Worm (Caenorhabditis elegans) whole organism, late embryonic: Measurements from ENCODE around the gene cdr-4.

Source experiments
- F13H6.1 ChIP-seq: sonication (generic microtip); optimal IDR thresholded peaks from 2 replicates; lab custom pipeline; 2016; ENCODE audit warnings: missing genetic modification characterization, missing compliant biosample characterization
- ama-1 ChIP-seq: fragments of 150-350 bp; optimal IDR thresholded peaks from 2 replicates; lab custom pipeline; 2014
- ceh-9 ChIP-seq: sonication (generic microtip); optimal IDR thresholded peaks from 2 replicates; lab custom pipeline; 2016; ENCODE audit warnings: mild to moderate bottlenecking, missing genetic modification characterization, inconsistent platforms, missing compliant biosample characterization
- ets-4 ChIP-seq: sonication (generic microtip); optimal IDR thresholded peaks from 2 replicates; lab custom pipeline; 2016; ENCODE audit warnings: missing genetic modification characterization, missing compliant biosample characterization
- gmeb-2 ChIP-seq: sonication (generic microtip); optimal IDR thresholded peaks from 2 replicates; lab custom pipeline; 2016; ENCODE audit warnings: missing genetic modification characterization, inconsistent platforms, missing compliant biosample characterization
- lin-11 ChIP-seq: fragments of 200-800 bp; sonication (Bioruptor generic); optimal IDR thresholded peaks from 2 replicates; lab custom pipeline; 2018; ENCODE audit warnings: mild to moderate bottlenecking, missing genetic modification characterization, missing compliant biosample characterization
- madf-2 ChIP-seq: sonication (generic microtip); optimal IDR thresholded peaks from 2 replicates; lab custom pipeline; 2017; ENCODE audit warnings: missing genetic modification characterization, missing compliant biosample characterization
- pha-4 ChIP-seq: fragments of 150-350 bp; optimal IDR thresholded peaks from 2 replicates; lab custom pipeline; 2018; ENCODE audit warnings: missing biosample characterization, missing genetic modification reagents, missing genetic modification characterization
- pqm-1 ChIP-seq: sonication (generic microtip); optimal IDR thresholded peaks from 2 replicates; lab custom pipeline; 2016; ENCODE audit warnings: missing genetic modification characterization, missing compliant biosample characterization
- sox-2 ChIP-seq: fragments of 200-800 bp; sonication (Bioruptor generic); IDR thresholded peaks from 2 replicates; pipeline ENCODE4 v1.3.6; 2022; ENCODE audit warnings: missing genetic modification reagents, missing genetic modification characterization, missing compliant biosample characterization
- sox-4 ChIP-seq: sonication (generic microtip); optimal IDR thresholded peaks from 2 replicates; lab custom pipeline; 2017; ENCODE audit warnings: mild to moderate bottlenecking, missing genetic modification characterization, inconsistent platforms, missing compliant biosample characterization
- zip-5 ChIP-seq: sonication (generic microtip); optimal IDR thresholded peaks from 2 replicates; lab custom pipeline; 2016; ENCODE audit warnings: missing genetic modification characterization, missing compliant biosample characterization

- TF ChIP-seq pha-4 (tag; lab: Kevin White, UChicago) (no peak), lin-11 (tag; lab: Kevin White, UChicago) (no peak), zip-5 (tag; lab: Kevin White, UChicago) (no peak), ets-4 (tag; lab: Kevin White, UChicago) (no peak), madf-2 (no peak), sox-4 (tag; lab: Kevin White, UChicago) (no peak), pqm-1 (tag; lab: Kevin White, UChicago) (no peak), F13H6.1 (no peak), ama-1 (lab: Kevin White, UChicago) (no peak), sox-2 (no peak), ceh-9 (no peak), gmeb-2 (tag; lab: Kevin White, UChicago) (no peak)
Observed at ce11 chrV:12412321-12412720, 3.9 kb upstream of the cdr-4 start.
